Fruit fly (Drosophila melanogaster) whole organism: ENCODE measurements around the gene Csas.

Experiments
- CG8478 ChIP-seq: fragments of >200 bp; optimal IDR thresholded peaks from 2 replicates; lab custom pipeline; 2018; ENCODE audit warnings: inconsistent platforms
- EcR ChIP-seq, 2 experiments: fragments of >200 bp; optimal IDR thresholded peaks; 2 replicates each; lab custom pipeline; 2017; ENCODE audit warnings: missing biosample characterization in 2 of 2, missing genetic modification characterization in 2 of 2, missing genetic modification reagents in 2 of 2
- psq ChIP-seq: fragments of >200 bp; optimal IDR thresholded peaks from 2 replicates; lab custom pipeline; 2017
- usp ChIP-seq: fragments of >200 bp; optimal IDR thresholded peaks from 2 replicates; lab custom pipeline; 2017; ENCODE audit warnings: missing biosample characterization, missing genetic modification characterization, mixed read lengths

DNA sequence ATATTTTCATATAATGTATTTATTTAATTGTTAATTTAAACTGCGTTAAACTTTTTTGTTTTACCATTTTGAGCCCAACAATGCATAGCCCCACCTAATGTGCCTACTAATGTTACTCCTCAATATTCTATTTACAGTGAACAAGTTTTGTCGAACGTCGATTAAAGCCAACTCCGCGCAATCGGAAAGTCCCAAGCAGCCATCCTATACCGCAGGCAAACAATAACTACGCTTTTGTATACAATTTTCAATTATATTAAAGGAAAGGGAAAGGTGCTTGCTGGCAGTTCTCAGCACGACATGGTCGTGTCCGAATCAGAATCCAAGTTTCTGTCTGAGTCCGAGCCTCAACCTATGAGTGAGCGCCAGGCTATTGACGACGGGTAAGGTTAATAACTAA lies 7.4 kb downstream of the Csas start, which contains the start of gene CG17732:
- TF ChIP-seq EcR (GFP tag; optimal IDR thresholded peaks at IDR 0.05; lab: Kevin White, UChicago) (no peak), CG8478 (lab: Kevin White, UChicago) (no peak), usp (GFP tag; lab: Kevin White, UChicago) (no peak), psq (lab: Kevin White, UChicago) (no peak)
